Fruit fly (Drosophila melanogaster) whole organism, prepupa: ENCODE results near the gene CCAP.

Source experiments
- CG10669 ChIP-seq: fragments of 200-800 bp; sonication (Bioruptor generic); optimal IDR thresholded peaks from 3 replicates; lab custom pipeline; 2018; ENCODE audit warnings: missing biosample characterization, mild to moderate bottlenecking, missing genetic modification characterization, moderate library complexity
- CG11294 ChIP-seq: fragments of 200-800 bp; sonication (Bioruptor generic); IDR thresholded peaks from 2 replicates; pipeline ENCODE4 v1.3.6; 2022; ENCODE audit warnings: missing biosample characterization, missing genetic modification characterization
- CG1621 ChIP-seq: fragments of 200-800 bp; sonication (Bioruptor generic); optimal IDR thresholded peaks from 3 replicates; lab custom pipeline; 2018; ENCODE audit warnings: missing biosample characterization, mild to moderate bottlenecking, missing genetic modification characterization
- CG16779 ChIP-seq: fragments of 200-800 bp; sonication (Bioruptor generic); optimal IDR thresholded peaks from 3 replicates; lab custom pipeline; 2017; ENCODE audit warnings: missing biosample characterization, mild to moderate bottlenecking, missing genetic modification characterization
- CG31627 ChIP-seq: fragments of 200-800 bp; sonication (Bioruptor generic); optimal IDR thresholded peaks from 3 replicates; lab custom pipeline; 2016; ENCODE audit warnings: missing biosample characterization, missing genetic modification characterization
- CG32006 ChIP-seq: fragments of 200-800 bp; sonication (Bioruptor generic); optimal IDR thresholded peaks from 3 replicates; lab custom pipeline; 2017; ENCODE audit warnings: missing biosample characterization, mild to moderate bottlenecking, missing genetic modification characterization
- CG3919 ChIP-seq: fragments of 200-800 bp; sonication (Bioruptor generic); optimal IDR thresholded peaks from 3 replicates; lab custom pipeline; 2016; ENCODE audit warnings: missing biosample characterization, missing genetic modification characterization
- CG6163 ChIP-seq: fragments of 200-800 bp; sonication (Bioruptor generic); IDR thresholded peaks from 3 replicates; pipeline ENCODE4 v1.3.6; 2022; ENCODE audit warnings: missing biosample characterization, missing genetic modification characterization
- CG6276 ChIP-seq: fragments of 200-800 bp; sonication (Bioruptor generic); optimal IDR thresholded peaks from 2 replicates; lab custom pipeline; 2017; ENCODE audit warnings: missing biosample characterization, mild to moderate bottlenecking, missing genetic modification characterization
- CG6792 ChIP-seq: fragments of 200-800 bp; sonication (Bioruptor generic); optimal IDR thresholded peaks from 3 replicates; lab custom pipeline; 2016; ENCODE audit warnings: missing biosample characterization, missing genetic modification characterization
- CG6854 ChIP-seq: fragments of 200-800 bp; sonication (Bioruptor generic); optimal IDR thresholded peaks from 2 replicates; lab custom pipeline; 2017; ENCODE audit warnings: missing biosample characterization, mild to moderate bottlenecking, missing genetic modification characterization
- CG7368 ChIP-seq: fragments of 200-800 bp; sonication (Bioruptor generic); optimal IDR thresholded peaks from 3 replicates; lab custom pipeline; 2016; ENCODE audit warnings: missing biosample characterization, missing genetic modification characterization
- CG8119 ChIP-seq: fragments of 200-800 bp; sonication (Bioruptor generic); IDR thresholded peaks from 3 replicates; pipeline ENCODE4 v1.3.6; 2022; ENCODE audit warnings: missing biosample characterization, missing genetic modification characterization
- CG8632 ChIP-seq: fragments of 200-800 bp; sonication (Bioruptor generic); optimal IDR thresholded peaks from 3 replicates; lab custom pipeline; 2016; ENCODE audit warnings: missing biosample characterization, missing genetic modification characterization
- CG9139 ChIP-seq: fragments of 200-800 bp; sonication (Bioruptor generic); optimal IDR thresholded peaks from 3 replicates; lab custom pipeline; 2017; ENCODE audit warnings: missing biosample characterization, mild to moderate bottlenecking, missing genetic modification characterization
- Eip75B ChIP-seq: fragments of 200-800 bp; sonication (Bioruptor generic); optimal IDR thresholded peaks from 3 replicates; lab custom pipeline; 2016; ENCODE audit warnings: missing biosample characterization, missing genetic modification characterization
- Eip78C ChIP-seq: fragments of 200-800 bp; sonication (Bioruptor generic); peaks from one replicate; lab custom pipeline; 2016; ENCODE audit warnings: missing biosample characterization, missing genetic modification characterization
- Ets21C ChIP-seq: fragments of 200-800 bp; sonication (Bioruptor generic); optimal IDR thresholded peaks from 3 replicates; lab custom pipeline; 2016; ENCODE audit warnings: missing biosample characterization, missing genetic modification characterization
- Ets96B ChIP-seq: fragments of 200-800 bp; optimal IDR thresholded peaks from 2 replicates; lab custom pipeline; 2019; ENCODE audit warnings: missing biosample characterization, mild to moderate bottlenecking, missing genetic modification characterization, moderate library complexity
- Gug ChIP-seq: fragments of 200-800 bp; sonication (Bioruptor generic); IDR thresholded peaks from 2 replicates; pipeline ENCODE4 v1.3.6; 2022; ENCODE audit warnings: missing biosample characterization, missing genetic modification characterization
- Lpt ChIP-seq: fragments of 200-800 bp; sonication (Bioruptor generic); optimal IDR thresholded peaks from 3 replicates; lab custom pipeline; 2016; ENCODE audit warnings: missing biosample characterization, missing genetic modification characterization
- Met ChIP-seq: fragments of 200-800 bp; sonication (Bioruptor generic); optimal IDR thresholded peaks from 3 replicates; lab custom pipeline; 2016; ENCODE audit warnings: missing biosample characterization, missing genetic modification characterization
- OdsH ChIP-seq: fragments of 200-800 bp; sonication (Bioruptor generic); optimal IDR thresholded peaks from 3 replicates; lab custom pipeline; 2016; ENCODE audit warnings: missing biosample characterization, missing genetic modification characterization
- Sox102F ChIP-seq: fragments of 200-800 bp; sonication (Bioruptor generic); optimal IDR thresholded peaks from 2 replicates; lab custom pipeline; 2016; ENCODE audit warnings: missing biosample characterization, mild to moderate bottlenecking, missing genetic modification characterization
- Sox14 ChIP-seq: fragments of 200-800 bp; sonication (Bioruptor generic); optimal IDR thresholded peaks from 3 replicates; lab custom pipeline; 2016; ENCODE audit warnings: missing biosample characterization, missing genetic modification characterization
- acj6 ChIP-seq: fragments of 200-800 bp; sonication (Bioruptor generic); optimal IDR thresholded peaks from 3 replicates; lab custom pipeline; 2016; ENCODE audit warnings: missing biosample characterization, missing genetic modification characterization
- dac ChIP-seq: fragments of 200-800 bp; sonication (Bioruptor generic); optimal IDR thresholded peaks from 2 replicates; lab custom pipeline; 2017; ENCODE audit warnings: missing biosample characterization, mild to moderate bottlenecking, missing genetic modification characterization
- dsx ChIP-seq: fragments of 200-800 bp; optimal IDR thresholded peaks from 3 replicates; lab custom pipeline; 2019; ENCODE audit warnings: missing biosample characterization, mild to moderate bottlenecking, missing genetic modification characterization, moderate library complexity; ENCODE audit not compliant: poor library complexity, severe bottlenecking
- eg ChIP-seq: fragments of 200-800 bp; sonication (Bioruptor generic); IDR thresholded peaks from 3 replicates; pipeline ENCODE4 v1.3.6; 2022; ENCODE audit warnings: missing biosample characterization, missing genetic modification characterization
- esn ChIP-seq: fragments of 200-800 bp; sonication (Bioruptor generic); optimal IDR thresholded peaks from 2 replicates; lab custom pipeline; 2016; ENCODE audit warnings: missing biosample characterization, mild to moderate bottlenecking, missing genetic modification characterization, moderate library complexity
- fd59A ChIP-seq: fragments of 200-800 bp; sonication (Bioruptor generic); optimal IDR thresholded peaks from 2 replicates; lab custom pipeline; 2017; ENCODE audit warnings: missing biosample characterization, mild to moderate bottlenecking, missing genetic modification characterization, missing genetic modification reagents
- pdm3 ChIP-seq: fragments of 200-800 bp; sonication (Bioruptor generic); optimal IDR thresholded peaks from 3 replicates; lab custom pipeline; 2016; ENCODE audit warnings: missing biosample characterization, missing genetic modification characterization
- salr ChIP-seq, 2 experiments: fragments of 200-800 bp; sonication (Bioruptor generic); optimal IDR thresholded peaks; 3 replicates each; lab custom pipeline; 2016 to 2018; ENCODE audit warnings: missing biosample characterization in 2 of 2, missing genetic modification characterization in 2 of 2, mild to moderate bottlenecking in 1 of 2
- spab ChIP-seq: fragments of 200-800 bp; sonication (Bioruptor generic); optimal IDR thresholded peaks from 2 replicates; lab custom pipeline; 2017; ENCODE audit warnings: missing biosample characterization, mild to moderate bottlenecking, missing genetic modification characterization, missing genetic modification reagents
- ss ChIP-seq, 2 experiments: fragments of 200-800 bp; sonication (Bioruptor generic); optimal IDR thresholded peaks; 2 replicates in 1 of 2; 3 replicates in 1 of 2; lab custom pipeline; 2017 to 2018; ENCODE audit warnings: mild to moderate bottlenecking in 2 of 2, missing biosample characterization in 2 of 2, missing genetic modification characterization in 2 of 2, moderate library complexity in 1 of 2
- svp ChIP-seq: fragments of 200-800 bp; sonication (Bioruptor generic); peaks from one replicate; lab custom pipeline; 2016; ENCODE audit warnings: missing biosample characterization, missing genetic modification characterization
- topi ChIP-seq: fragments of 200-800 bp; sonication (Bioruptor generic); optimal IDR thresholded peaks from 3 replicates; lab custom pipeline; 2016; ENCODE audit warnings: missing biosample characterization, missing genetic modification characterization
- vri ChIP-seq: fragments of 200-800 bp; sonication (Bioruptor generic); optimal IDR thresholded peaks from 3 replicates; lab custom pipeline; 2016; ENCODE audit warnings: missing biosample characterization, mild to moderate bottlenecking, missing genetic modification characterization

CCAP gene

dm6 chr3R:22720808-22721306, 19.0 kb upstream of the CCAP start, which contains the start of gene wge (continued):
- TF ChIP-seq Sox102F (GFP tag; lab: Kevin White, UChicago) (no peak), fd59A (peak; percentile 64), CG8119 (peak; percentile 90), CG8632 (GFP tag; lab: Kevin White, UChicago) (peak; percentile 52), Ets21C (GFP tag; lab: Kevin White, UChicago) (no peak), Eip75B (GFP tag; lab: Kevin White, UChicago) (no peak), topi (peak; percentile 32), CG10669 (GFP tag; lab: Kevin White, UChicago) (peak; percentile 74), acj6 (peak; percentile 22), Met (no peak), CG6854 (GFP tag; lab: Kevin White, UChicago) (peak; percentile 18), CG3919 (peak; percentile 52), CG9139 (GFP tag; lab: Kevin White, UChicago) (peak; percentile 90), Ets96B (tag; lab: Kevin White, UChicago) (peak; percentile 64), esn (GFP tag; lab: Kevin White, UChicago) (peak; percentile 27), Eip78C (GFP tag; lab: Kevin White, UChicago) (peak; percentile 20), eg (GFP tag; lab: Robert Waterston, UW) (peak; percentile 80), vri (GFP tag; lab: Kevin White, UChicago) (peak; percentile 37), dsx (peak; percentile 71)

DNA sequence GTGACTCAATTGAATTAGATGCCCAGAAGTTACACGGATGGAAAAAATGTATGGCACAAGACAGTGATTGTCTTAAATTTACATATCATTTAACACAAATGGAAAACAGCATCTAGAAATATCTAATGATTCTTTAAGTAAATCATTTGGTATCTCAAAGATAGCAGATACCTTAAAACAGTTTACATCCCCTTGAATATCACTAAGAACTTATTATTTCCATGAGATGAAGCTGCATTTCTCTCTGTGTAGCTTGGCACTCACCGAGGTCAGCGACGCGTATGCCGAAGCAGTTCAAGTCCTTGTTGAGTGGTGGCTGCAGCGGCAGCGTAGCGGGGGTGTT, 17.7 kb upstream of the CCAP start:
- TF ChIP-seq salr (GFP tag; optimal IDR thresholded peaks at IDR 0.05; lab: Kevin White, UChicago) (no peak), CG6792 (GFP tag; lab: Kevin White, UChicago) (no peak), CG10669 (GFP tag; lab: Kevin White, UChicago) (no peak), CG7368 (no peak), CG32006 (no peak), CG16779 (tag; lab: Kevin White, UChicago) (no peak), Sox14 (GFP tag; lab: Kevin White, UChicago) (no peak), CG1621 (no peak), CG3919 (no peak), eg (GFP tag; lab: Robert Waterston, UW) (no peak), CG8632 (GFP tag; lab: Kevin White, UChicago) (no peak), CG6163 (GFP tag; lab: Robert Waterston, UW) (no peak), spab (GFP tag; lab: Kevin White, UChicago) (no peak), Eip75B (GFP tag; lab: Kevin White, UChicago) (no peak), dac (no peak), CG6276 (GFP tag; lab: Kevin White, UChicago) (no peak)

DNA sequence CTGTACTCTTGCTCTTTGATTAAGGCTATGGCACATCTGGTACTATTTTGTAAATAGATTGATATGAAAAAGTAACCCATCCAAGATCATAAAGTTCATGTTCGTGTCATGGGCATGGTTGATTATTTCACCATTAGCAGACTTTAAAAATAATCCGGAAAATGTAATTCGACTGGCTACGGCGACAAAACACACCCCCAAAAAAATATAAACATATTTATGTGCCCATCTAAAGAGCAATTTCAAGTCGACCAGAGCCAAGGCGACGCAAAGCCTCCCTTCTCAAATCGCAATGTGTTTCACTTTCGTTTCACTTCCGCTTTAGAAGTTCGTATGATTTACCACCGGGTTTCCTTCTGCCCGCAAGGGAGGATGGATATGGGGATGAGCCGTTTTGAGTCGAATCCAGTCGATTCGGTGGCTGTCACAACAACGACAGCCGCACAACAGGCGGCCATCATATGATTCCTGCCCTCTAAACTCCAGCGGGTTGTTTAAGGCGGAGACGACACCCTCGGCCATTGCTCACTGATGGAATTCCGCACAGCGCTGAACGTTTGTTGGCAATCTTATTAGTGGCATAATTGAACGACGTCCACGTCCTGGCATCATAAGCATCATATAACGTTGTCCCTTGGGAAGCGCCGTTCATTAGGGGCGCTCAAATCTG, 17.2 kb upstream of the CCAP start:
- TF ChIP-seq vri (GFP tag; lab: Kevin White, UChicago), result no peak
- no peak for TF ChIP-seq Gug (GFP tag; lab: Robert Waterston, UW)
- no peak for TF ChIP-seq topi
- TF ChIP-seq acj6, result no peak
- TF ChIP-seq CG31627, result no peak
- TF ChIP-seq dac, result no peak
- no peak for TF ChIP-seq CG6276 (GFP tag; lab: Kevin White, UChicago)
- no peak for TF ChIP-seq ss (GFP tag; optimal IDR thresholded peaks at IDR 0.05; lab: Kevin White, UChicago)
- no peak for TF ChIP-seq Lpt (GFP tag; lab: Kevin White, UChicago)
- no peak for TF ChIP-seq CG11294
- TF ChIP-seq CG16779 (tag; lab: Kevin White, UChicago), result no peak
- no peak for TF ChIP-seq OdsH (GFP tag; lab: Kevin White, UChicago)
- TF ChIP-seq CG6854 (GFP tag; lab: Kevin White, UChicago), result no peak
- no peak for TF ChIP-seq pdm3 (GFP tag; lab: Kevin White, UChicago)
- no peak for TF ChIP-seq svp (GFP tag; lab: Kevin White, UChicago)
- no peak for TF ChIP-seq CG6792 (GFP tag; lab: Kevin White, UChicago)
- TF ChIP-seq CG1621, result no peak
- TF ChIP-seq, all 60 proteins: peak for 0
